Fruit fly (Drosophila melanogaster): Measurements from ENCODE around the gene CG15412.

Gene CG15412

DNA sequence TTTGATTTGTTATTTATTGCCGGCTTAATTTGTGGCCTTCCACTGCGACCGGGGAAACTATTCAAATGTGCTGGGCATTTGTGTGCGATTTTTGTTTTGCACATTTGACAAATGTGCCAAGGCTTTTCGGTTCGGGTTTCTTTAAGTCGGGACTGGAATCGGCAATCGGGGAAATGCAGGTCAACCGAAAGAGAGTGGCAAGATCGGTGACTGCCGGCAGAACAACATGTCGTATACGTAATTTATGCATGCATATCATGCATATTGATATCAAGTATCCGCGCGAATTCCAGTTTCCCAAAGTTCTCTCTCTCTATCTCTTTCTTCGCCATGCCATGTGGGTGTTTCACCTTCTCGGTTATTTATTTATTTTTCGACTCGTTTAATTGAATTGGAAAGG lies 33.1 kb downstream of the CG15412 start:
- no peak for TF ChIP-seq noc (tag; optimal IDR thresholded peaks at IDR 0.05)

DNA sequence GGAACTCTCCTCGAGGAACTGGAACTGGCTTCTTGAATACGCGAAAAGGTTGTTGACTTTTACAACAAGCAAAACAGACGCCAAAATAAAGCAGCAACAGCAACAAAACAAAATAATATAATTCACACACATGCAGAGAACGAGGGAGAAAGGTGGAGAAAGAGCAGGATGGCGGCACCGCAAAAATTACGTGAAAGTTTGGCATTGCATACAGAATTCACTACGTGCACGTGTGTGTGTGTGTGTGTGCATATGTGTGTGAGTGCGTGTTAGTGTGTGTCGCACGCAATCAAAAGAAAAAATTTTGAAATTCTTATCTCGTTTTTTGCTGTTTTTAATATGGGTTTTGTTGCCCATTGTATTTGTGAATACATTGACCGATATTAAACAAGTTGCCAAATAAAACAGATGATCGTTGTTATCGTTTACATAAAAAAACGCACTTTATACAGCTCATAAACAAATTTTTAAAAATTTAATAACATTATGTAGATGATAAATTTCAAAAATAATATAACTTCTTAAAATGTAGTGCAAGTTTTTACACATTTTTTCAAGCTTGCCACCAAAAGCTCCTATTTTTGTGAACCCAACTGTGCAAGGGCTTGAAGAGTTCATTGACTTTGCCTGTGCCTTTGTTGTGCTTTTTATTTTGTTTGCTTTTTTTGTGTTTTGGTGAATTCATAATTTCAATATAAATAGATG lies 34.1 kb downstream of the CG15412 start:
- TF ChIP-seq noc (tag; optimal IDR thresholded peaks at IDR 0.05), result peak; percentile 55

DNA sequence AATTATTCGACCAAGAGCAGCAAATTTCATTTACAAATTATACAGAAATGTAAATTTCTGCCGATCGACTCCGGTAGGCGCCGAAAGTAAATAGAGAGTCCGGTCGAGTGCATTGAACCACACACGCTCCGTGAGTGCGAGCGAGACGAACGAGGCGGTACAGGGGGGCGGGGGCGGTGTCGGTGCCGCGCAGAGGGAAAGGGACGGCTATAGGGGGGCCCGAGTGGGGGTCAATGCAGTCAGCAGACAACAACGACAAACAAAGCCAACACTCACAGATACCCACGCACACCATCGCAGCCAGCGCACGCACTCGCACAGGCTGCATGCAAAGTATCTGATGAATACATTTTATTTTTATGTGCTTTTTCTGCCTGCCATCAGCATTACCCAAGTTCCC lies 36.1 kb downstream of the CG15412 start:
- no peak for TF ChIP-seq noc (tag; optimal IDR thresholded peaks at IDR 0.05)

DNA sequence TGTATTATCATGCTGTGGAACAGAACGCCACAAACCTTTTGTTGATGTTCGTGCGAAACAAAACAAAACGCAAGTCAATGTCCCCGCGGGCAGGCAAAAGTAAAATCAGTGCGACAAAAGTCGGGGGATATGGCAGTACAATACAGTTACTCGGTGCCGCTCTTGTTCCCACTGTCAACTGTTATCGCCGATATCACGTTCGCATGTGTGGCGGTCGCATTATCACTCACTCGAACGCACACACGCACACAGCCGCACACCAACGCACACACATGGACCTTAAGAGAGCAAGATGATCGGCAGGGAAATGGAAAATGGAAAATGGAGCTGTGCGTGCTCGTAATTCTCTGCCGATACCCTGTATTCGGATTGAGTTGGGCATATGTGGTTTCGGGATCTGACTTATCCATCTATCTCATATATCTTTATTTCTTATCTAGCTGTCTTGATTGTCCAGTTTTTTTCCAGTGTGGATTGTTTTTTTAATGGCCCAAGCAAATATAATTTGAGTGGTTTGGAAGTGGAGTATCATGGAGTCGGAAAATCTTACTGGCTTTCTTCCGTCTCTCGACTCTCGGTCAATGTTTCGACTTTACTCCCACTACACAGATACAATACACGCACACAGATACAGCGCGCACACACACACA lies 36.8 kb downstream of the CG15412 start:
- TF ChIP-seq noc (tag; optimal IDR thresholded peaks at IDR 0.05), result no peak

dm6 chr2L:3332514-3332913 lies 43.0 kb downstream of the CG15412 start, which contains the start of gene CG15408:
Gene CG15408 (plus strand): TSS chr2L:3332814.
- no peak for TF ChIP-seq noc (tag; optimal IDR thresholded peaks at IDR 0.05)

DNA sequence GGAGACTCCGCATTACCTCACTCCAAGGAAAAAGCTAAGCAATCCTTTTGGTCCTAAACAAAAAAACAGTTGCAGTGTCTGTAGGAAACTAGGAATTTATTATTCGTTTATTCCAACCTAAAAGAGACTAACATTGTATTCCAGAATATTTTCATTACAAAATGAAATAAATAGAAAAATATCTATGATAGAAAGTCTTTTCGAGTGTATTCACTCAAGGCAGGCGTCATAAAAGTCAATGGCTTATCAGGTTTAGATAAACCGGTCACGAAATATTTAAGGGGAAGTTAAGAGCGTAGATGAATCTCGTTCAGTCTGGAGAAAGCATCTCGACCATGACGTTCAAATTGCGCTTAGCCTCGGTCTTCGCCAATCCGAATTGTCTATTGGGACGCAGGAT lies 44.9 kb downstream of the CG15412 start, which contains the start of gene CG3285:
Gene CG3285, plus strand, starts transcription at position 301 of the 400 bp plus-strand sequence.
- TF ChIP-seq noc (tag; optimal IDR thresholded peaks at IDR 0.05), result no peak

dm6 chr2L:3327603-3328002 lies 47.9 kb downstream of the CG15412 start, which contains the start of gene CG33282:
Gene CG33282 (plus strand): TSS chr2L:3327903.
- TF ChIP-seq noc (tag; optimal IDR thresholded peaks at IDR 0.05), result no peak

All from whole organism, larva.